Worm (Caenorhabditis elegans) whole organism, late embryonic: ENCODE results near the gene acdh-12.

Source experiments
- C08G9.2 ChIP-seq: sonication (generic microtip); optimal IDR thresholded peaks from 2 replicates; lab custom pipeline; 2016; ENCODE audit warnings: mild to moderate bottlenecking, missing genetic modification characterization, moderate library complexity, missing compliant biosample characterization
- F13H6.1 ChIP-seq: sonication (generic microtip); optimal IDR thresholded peaks from 2 replicates; lab custom pipeline; 2016; ENCODE audit warnings: missing genetic modification characterization, missing compliant biosample characterization
- K09A11.1 ChIP-seq: sonication (generic microtip); optimal IDR thresholded peaks from 2 replicates; lab custom pipeline; 2017; ENCODE audit warnings: antibody characterized with exemption, mild to moderate bottlenecking, missing genetic modification characterization, missing compliant biosample characterization; ENCODE audit not compliant: insufficient read depth
- Y22D7AL.16 ChIP-seq: sonication (generic microtip); optimal IDR thresholded peaks from 2 replicates; lab custom pipeline; 2016; ENCODE audit warnings: missing genetic modification characterization, missing compliant biosample characterization
- ahr-1 ChIP-seq: sonication (generic microtip); optimal IDR thresholded peaks from 2 replicates; lab custom pipeline; 2016; ENCODE audit warnings: missing genetic modification characterization, missing compliant biosample characterization
- ama-1 ChIP-seq: fragments of 150-350 bp; optimal IDR thresholded peaks from 2 replicates; lab custom pipeline; 2014
- ceh-14 ChIP-seq: sonication (generic microtip); optimal IDR thresholded peaks from 2 replicates; lab custom pipeline; 2016; ENCODE audit warnings: missing genotype, missing genetic modification characterization, missing compliant biosample characterization
- ceh-18 ChIP-seq: sonication (generic microtip); optimal IDR thresholded peaks from 2 replicates; lab custom pipeline; 2016; ENCODE audit warnings: missing genetic modification characterization, missing compliant biosample characterization
- ceh-19 ChIP-seq: fragments of 200-800 bp; sonication (Bioruptor generic); optimal IDR thresholded peaks from 2 replicates; lab custom pipeline; 2018; ENCODE audit warnings: mild to moderate bottlenecking, missing genetic modification characterization, missing compliant biosample characterization
- ceh-22 ChIP-seq: sonication (generic microtip); optimal IDR thresholded peaks from 2 replicates; lab custom pipeline; 2017; ENCODE audit warnings: missing biosample characterization, missing genetic modification characterization
- ceh-34 ChIP-seq: sonication (generic microtip); optimal IDR thresholded peaks from 2 replicates; lab custom pipeline; 2016; ENCODE audit warnings: mild to moderate bottlenecking, missing genetic modification characterization, missing compliant biosample characterization
- ceh-45 ChIP-seq: fragments of 200-800 bp; sonication (Bioruptor generic); IDR thresholded peaks from 2 replicates; pipeline ENCODE4 v1.3.6; 2022; ENCODE audit warnings: missing genetic modification reagents, missing genetic modification characterization, missing compliant biosample characterization
- ceh-48 ChIP-seq: sonication (generic microtip); optimal IDR thresholded peaks from 2 replicates; lab custom pipeline; 2016; ENCODE audit warnings: missing genetic modification characterization, inconsistent platforms, missing compliant biosample characterization
- ceh-6 ChIP-seq: fragments of 200-800 bp; sonication (Bioruptor generic); optimal IDR thresholded peaks from 2 replicates; lab custom pipeline; 2018; ENCODE audit warnings: mild to moderate bottlenecking, missing genetic modification characterization, missing compliant biosample characterization
- ceh-9 ChIP-seq: sonication (generic microtip); optimal IDR thresholded peaks from 2 replicates; lab custom pipeline; 2016; ENCODE audit warnings: mild to moderate bottlenecking, missing genetic modification characterization, inconsistent platforms, missing compliant biosample characterization
- che-1 ChIP-seq: sonication (generic microtip); optimal IDR thresholded peaks from 2 replicates; lab custom pipeline; 2016; ENCODE audit warnings: mild to moderate bottlenecking, missing genetic modification characterization, missing compliant biosample characterization
- elt-2 ChIP-seq: sonication (generic microtip); optimal IDR thresholded peaks from 2 replicates; lab custom pipeline; 2016; ENCODE audit warnings: missing genetic modification reagents, missing genetic modification characterization, missing compliant biosample characterization
- elt-4 ChIP-seq: sonication (generic microtip); optimal IDR thresholded peaks from 2 replicates; lab custom pipeline; 2016; ENCODE audit warnings: missing genetic modification characterization, missing compliant biosample characterization
- ets-4 ChIP-seq: sonication (generic microtip); optimal IDR thresholded peaks from 2 replicates; lab custom pipeline; 2016; ENCODE audit warnings: missing genetic modification characterization, missing compliant biosample characterization
- eyg-1 ChIP-seq: sonication (generic microtip); optimal IDR thresholded peaks from 2 replicates; lab custom pipeline; 2016; ENCODE audit warnings: missing genotype, missing genetic modification characterization, missing compliant biosample characterization
- fax-1 ChIP-seq: sonication (generic microtip); optimal IDR thresholded peaks from 2 replicates; lab custom pipeline; 2016; ENCODE audit warnings: missing genotype, missing genetic modification characterization, missing compliant biosample characterization
- fkh-10 ChIP-seq: fragments of 150-350 bp; optimal IDR thresholded peaks from 2 replicates; lab custom pipeline; 2014; ENCODE audit warnings: missing biosample characterization, missing genetic modification reagents, missing genetic modification characterization
- fkh-6 ChIP-seq: sonication (generic microtip); optimal IDR thresholded peaks from 2 replicates; lab custom pipeline; 2016; ENCODE audit warnings: missing genetic modification characterization, missing compliant biosample characterization
- hlh-13 ChIP-seq: fragments of 200-800 bp; sonication (Bioruptor generic); optimal IDR thresholded peaks from 2 replicates; lab custom pipeline; 2018; ENCODE audit warnings: mild to moderate bottlenecking, missing genetic modification characterization, missing compliant biosample characterization
- hlh-15 ChIP-seq: sonication (generic microtip); optimal IDR thresholded peaks from 2 replicates; lab custom pipeline; 2016; ENCODE audit warnings: missing genetic modification characterization, missing compliant biosample characterization
- hlh-30 ChIP-seq: sonication (generic microtip); optimal IDR thresholded peaks from 2 replicates; lab custom pipeline; 2017; ENCODE audit warnings: antibody characterized with exemption, missing genetic modification characterization, missing compliant biosample characterization; ENCODE audit not compliant: insufficient read depth
- hlh-8 ChIP-seq: sonication (generic microtip); optimal IDR thresholded peaks from 2 replicates; lab custom pipeline; 2016; ENCODE audit warnings: missing genotype, missing genetic modification characterization, missing compliant biosample characterization
- nfya-1 ChIP-seq: sonication (generic microtip); optimal IDR thresholded peaks from 2 replicates; lab custom pipeline; 2017; ENCODE audit warnings: missing genetic modification characterization, mild to moderate bottlenecking, missing compliant biosample characterization, antibody characterized with exemption, moderate library complexity
- nhr-11 ChIP-seq: fragments of 150-350 bp; optimal IDR thresholded peaks from 2 replicates; lab custom pipeline; 2014; ENCODE audit warnings: missing biosample characterization, missing genetic modification characterization
- nhr-232 ChIP-seq: sonication (generic microtip); optimal IDR thresholded peaks from 2 replicates; lab custom pipeline; 2016; ENCODE audit warnings: missing genetic modification characterization, missing compliant biosample characterization
- npax-4 ChIP-seq: sonication (generic microtip); optimal IDR thresholded peaks from 2 replicates; lab custom pipeline; 2016; ENCODE audit warnings: missing genetic modification characterization, missing compliant biosample characterization
- pax-1 ChIP-seq: fragments of 150-350 bp; optimal IDR thresholded peaks from 2 replicates; lab custom pipeline; 2014; ENCODE audit warnings: missing biosample characterization, missing genetic modification characterization
- pha-2 ChIP-seq: sonication (generic microtip); optimal IDR thresholded peaks from 2 replicates; lab custom pipeline; 2017; ENCODE audit warnings: mild to moderate bottlenecking, missing genetic modification characterization, missing compliant biosample characterization
- pha-4 ChIP-seq: fragments of 150-350 bp; optimal IDR thresholded peaks from 2 replicates; lab custom pipeline; 2018; ENCODE audit warnings: missing biosample characterization, missing genetic modification reagents, missing genetic modification characterization
- pqm-1 ChIP-seq: sonication (generic microtip); optimal IDR thresholded peaks from 2 replicates; lab custom pipeline; 2016; ENCODE audit warnings: missing genetic modification characterization, missing compliant biosample characterization
- ref-2 ChIP-seq: sonication (generic microtip); optimal IDR thresholded peaks from 2 replicates; lab custom pipeline; 2016; ENCODE audit warnings: missing genetic modification characterization, missing compliant biosample characterization
- rnt-1 ChIP-seq: sonication (generic microtip); optimal IDR thresholded peaks from 2 replicates; lab custom pipeline; 2016; ENCODE audit warnings: missing genetic modification characterization, missing compliant biosample characterization
- sdc-2 ChIP-seq: sonication (generic microtip); optimal IDR thresholded peaks from 2 replicates; lab custom pipeline; 2016; ENCODE audit warnings: missing genotype, missing genetic modification characterization, missing compliant biosample characterization
- tbx-2 ChIP-seq: sonication (generic microtip); optimal IDR thresholded peaks from 2 replicates; lab custom pipeline; 2016; ENCODE audit warnings: missing genetic modification characterization, missing compliant biosample characterization
- ttx-3 ChIP-seq: sonication (generic microtip); optimal IDR thresholded peaks from 2 replicates; lab custom pipeline; 2016; ENCODE audit warnings: missing genetic modification reagents, missing genetic modification characterization, missing compliant biosample characterization
- unc-3 ChIP-seq, 2 experiments: fragments of 200-800 bp in 1 of 2; sonication (Bioruptor generic) in 1 of 2; sonication (generic microtip) in 1 of 2; conservative IDR thresholded peaks in 1 of 2; optimal IDR thresholded peaks in 1 of 2; 2 replicates each; pipeline versions ENCODE4 v1.3.6 to Lab custom; 2016 to 2022; ENCODE audit warnings: missing compliant biosample characterization in 2 of 2, missing genetic modification characterization in 2 of 2, missing genetic modification reagents in 1 of 2
- unc-86 ChIP-seq: sonication (generic microtip); optimal IDR thresholded peaks from 2 replicates; lab custom pipeline; 2016; ENCODE audit warnings: missing genetic modification characterization, missing compliant biosample characterization
- zip-5 ChIP-seq: sonication (generic microtip); optimal IDR thresholded peaks from 2 replicates; lab custom pipeline; 2016; ENCODE audit warnings: missing genetic modification characterization, missing compliant biosample characterization

Gene acdh-12

ce11 chrII:7207649-7208048 is 12.2 kb upstream of the acdh-12 start:
- TF ChIP-seq elt-4 (tag; lab: Kevin White, UChicago) (no peak), npax-4 (tag; lab: Kevin White, UChicago) (no peak), ceh-34 (no peak), nfya-1 (tag; lab: Kevin White, UChicago) (no peak), che-1 (tag; lab: Kevin White, UChicago) (no peak)
- TF ChIP-seq, all 69 proteins: peak for 0

DNA sequence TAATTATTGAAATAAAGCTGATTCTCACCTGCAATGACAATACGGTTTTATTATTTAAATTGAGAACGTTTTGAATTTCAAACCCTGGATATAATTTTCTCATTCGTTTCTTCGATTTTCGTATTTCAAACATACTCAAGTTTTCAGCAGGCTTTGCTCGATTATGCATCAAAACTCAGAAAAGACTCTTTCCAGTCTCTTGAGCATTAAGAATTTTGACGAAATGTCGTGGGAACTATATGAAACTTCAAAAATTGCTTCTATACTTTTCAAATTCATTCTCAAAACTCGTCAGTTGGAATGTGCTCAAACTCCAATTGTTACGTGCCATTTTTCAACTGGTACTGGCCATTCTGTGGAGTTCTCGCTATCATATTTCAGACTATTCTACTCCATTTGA is 9.9 kb upstream of the acdh-12 start, which contains the start of gene srd-59:
Gene srd-59, plus strand, starts transcription at position 301 of the 400 bp plus-strand sequence.
- TF ChIP-seq nhr-232 (tag; lab: Kevin White, UChicago) (no peak), ceh-14 (tag; lab: Kevin White, UChicago) (no peak), unc-3 (GFP tag; conservative IDR thresholded peaks at IDR 0.05; lab: Robert Waterston, UW) (no peak), unc-3 (tag; optimal IDR thresholded peaks at IDR 0.05; lab: Kevin White, UChicago) (no peak), K09A11.1 (no peak), Y22D7AL.16 (no peak), ceh-19 (no peak), ceh-45 (GFP tag; lab: Robert Waterston, UW) (no peak), ttx-3 (tag; lab: Kevin White, UChicago) (no peak), unc-86 (no peak), pqm-1 (tag; lab: Kevin White, UChicago) (no peak), F13H6.1 (tag; lab: Kevin White, UChicago) (no peak), ets-4 (tag; lab: Kevin White, UChicago) (no peak), ceh-6 (no peak), ceh-22 (tag; lab: Kevin White, UChicago) (no peak)

ce11 chrII:7204951-7205350 is 9.5 kb upstream of the acdh-12 start, which contains the start of gene srd-58:
Gene srd-58, minus strand, starts transcription at chrII:7205051.
- TF ChIP-seq eyg-1 (no peak), ets-4 (tag; lab: Kevin White, UChicago) (no peak), pax-1 (no peak), sdc-2 (tag; lab: Kevin White, UChicago) (no peak), nhr-11 (tag; lab: Kevin White, UChicago) (no peak), hlh-15 (no peak), unc-3 (GFP tag; conservative IDR thresholded peaks at IDR 0.05; lab: Robert Waterston, UW) (no peak), unc-3 (tag; optimal IDR thresholded peaks at IDR 0.05; lab: Kevin White, UChicago) (no peak), C08G9.2 (tag; lab: Kevin White, UChicago) (no peak), fkh-10 (no peak), rnt-1 (no peak), ref-2 (tag; lab: Kevin White, UChicago) (no peak)
- TF ChIP-seq, all 69 proteins: peak for 0

DNA sequence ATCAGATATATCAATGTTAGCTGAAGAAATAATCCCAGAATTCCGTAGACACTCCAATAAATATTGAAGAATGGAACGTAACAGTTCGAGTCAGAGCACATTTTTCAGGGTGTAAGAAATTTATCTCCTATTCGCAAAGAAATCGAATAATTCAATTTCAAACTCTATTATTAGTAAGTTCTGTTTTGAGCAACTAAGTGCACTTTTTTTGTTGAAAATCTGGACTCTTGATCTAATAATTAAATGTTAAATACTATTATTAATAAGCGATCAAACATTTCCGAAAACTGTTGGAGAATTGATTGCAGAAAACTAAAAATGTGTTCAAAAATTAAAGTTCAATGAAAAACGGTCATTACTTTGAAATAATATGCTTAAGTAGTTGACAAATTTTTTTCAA is 7.7 kb upstream of the acdh-12 start, which contains the start of gene srd-56:
Gene srd-56, minus strand, starts transcription at position 101 of the 400 bp plus-strand sequence.
- no peak for TF ChIP-seq ceh-48
- no peak for TF ChIP-seq ceh-18 (tag; lab: Kevin White, UChicago)
- TF ChIP-seq, all 69 proteins: peak for 0

DNA sequence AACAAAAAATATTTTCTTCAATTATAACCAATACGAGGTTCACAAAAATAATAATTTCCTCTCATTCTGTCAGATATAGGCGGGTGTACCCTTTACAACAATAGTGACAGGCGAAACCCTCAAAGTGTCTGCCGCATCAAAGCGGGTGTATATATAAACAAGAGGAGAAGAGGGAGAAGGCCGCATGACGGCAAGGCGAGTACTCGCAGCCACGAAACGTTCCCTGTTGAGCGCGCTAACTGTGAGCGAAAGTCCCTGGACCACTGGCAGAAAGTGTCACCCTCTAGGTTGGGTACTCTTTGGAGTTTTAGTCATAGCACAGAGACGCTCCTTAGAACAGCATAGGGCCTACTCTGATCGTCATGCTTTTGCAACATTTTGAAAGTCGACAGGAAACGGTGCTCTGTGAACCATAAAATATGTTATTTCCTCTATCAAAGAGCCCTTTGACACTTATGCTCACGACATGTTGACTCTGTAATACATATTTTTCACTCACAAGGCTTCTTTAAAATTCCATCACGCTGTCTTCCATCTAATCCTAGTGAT is 4.7 kb upstream of the acdh-12 start, which contains the start of gene pcrg-1:
Gene pcrg-1, plus strand, starts transcription at position 499 of the 549 bp plus-strand sequence.
- peak; percentile 73 for TF ChIP-seq hlh-30 (tag; lab: Kevin White, UChicago)
- TF ChIP-seq fax-1 (tag; lab: Kevin White, UChicago) = peak; percentile 75
- TF ChIP-seq pax-1 = no peak
- TF ChIP-seq ets-4 (tag; lab: Kevin White, UChicago) = peak; percentile 52
- TF ChIP-seq ceh-18 (tag; lab: Kevin White, UChicago) = peak; percentile 76
- peak; percentile 90 for TF ChIP-seq unc-3 (GFP tag; conservative IDR thresholded peaks at IDR 0.05; lab: Robert Waterston, UW)
- peak; percentile 66 for TF ChIP-seq unc-3 (tag; optimal IDR thresholded peaks at IDR 0.05; lab: Kevin White, UChicago)
- peak; percentile 91 for TF ChIP-seq ceh-14 (tag; lab: Kevin White, UChicago)
- TF ChIP-seq hlh-13 (GFP tag; lab: Kevin White, UChicago) = peak; percentile 92
- TF ChIP-seq ahr-1 (tag; lab: Kevin White, UChicago) = peak; percentile 83
- no peak for TF ChIP-seq ceh-22 (tag; lab: Kevin White, UChicago)
- TF ChIP-seq ref-2 (tag; lab: Kevin White, UChicago) = peak; percentile 77
- TF ChIP-seq zip-5 (tag; lab: Kevin White, UChicago) = peak; percentile 45
- TF ChIP-seq ceh-9 (tag; lab: Kevin White, UChicago) = peak; percentile 72
- TF ChIP-seq ceh-6 = peak; percentile 86
- TF ChIP-seq pha-4 (tag; lab: Kevin White, UChicago) = no peak
- peak; percentile 84 for TF ChIP-seq ceh-45 (GFP tag; lab: Robert Waterston, UW)
- TF ChIP-seq hlh-8 (tag; lab: Kevin White, UChicago) = peak; percentile 44
- TF ChIP-seq unc-86 = peak; percentile 75
- TF ChIP-seq nfya-1 (tag; lab: Kevin White, UChicago) = peak; percentile 45
- peak; percentile 90 for TF ChIP-seq elt-2 (tag; lab: Kevin White, UChicago)
- TF ChIP-seq pha-2 (tag; lab: Kevin White, UChicago) = peak; percentile 78
- TF ChIP-seq ama-1 (lab: Kevin White, UChicago) = no peak
- peak; percentile 85 for TF ChIP-seq tbx-2 (tag; lab: Kevin White, UChicago)
- TF ChIP-seq che-1 (tag; lab: Kevin White, UChicago) = peak; percentile 91
- TF ChIP-seq pqm-1 (tag; lab: Kevin White, UChicago) = peak; percentile 61
- peak; percentile 86 for TF ChIP-seq fkh-6 (tag; lab: Kevin White, UChicago)
